Worm (Caenorhabditis elegans): ENCODE results near the gene F23D12.1.

Gene F23D12.1

DNA sequence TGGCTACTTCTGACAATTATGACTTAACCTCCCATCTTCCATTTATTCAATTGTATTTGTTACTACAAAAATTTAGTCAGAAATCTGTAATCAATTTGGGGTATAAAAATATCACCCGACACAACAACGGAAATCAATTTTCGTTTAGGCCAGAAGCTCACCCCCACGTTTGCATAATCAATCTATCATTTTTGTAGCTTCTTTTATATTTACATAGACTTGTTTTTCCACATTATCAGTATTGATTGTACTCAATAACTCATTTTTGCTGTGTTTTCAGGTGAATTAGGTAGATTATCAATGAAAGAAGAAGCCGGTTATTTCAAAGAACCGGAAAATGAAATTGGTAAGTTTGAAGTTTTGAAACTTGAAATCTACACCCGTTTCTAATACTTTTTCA, 45.8 kb upstream of the F23D12.1 start, which contains the start of gene M163.5:
TSS of gene M163.5 (plus strand) at position 301 of the 400 bp plus-strand sequence.
- no peak for TF ChIP-seq grh-1 (GFP tag; IDR thresholded peaks at IDR 0.05)
- no peak for TF ChIP-seq blmp-1 (tag; optimal IDR thresholded peaks at IDR 0.05)
- TF ChIP-seq hlh-4 (tag; optimal IDR thresholded peaks at IDR 0.05): no peak
- TF ChIP-seq ceh-88 (GFP tag; IDR thresholded peaks at IDR 0.05): no peak
- no peak for TF ChIP-seq Y116A8C.19 (tag; optimal IDR thresholded peaks at IDR 0.05; ENCODE audit: borderline replicate concordance)
- no peak for TF ChIP-seq hlh-17 (GFP tag; optimal IDR thresholded peaks at IDR 0.05; ENCODE audit: borderline replicate concordance)
- no peak for TF ChIP-seq vab-15 (tag; optimal IDR thresholded peaks at IDR 0.05)
- TF ChIP-seq rnt-1 (tag; optimal IDR thresholded peaks at IDR 0.05): no peak
- no peak for TF ChIP-seq snpc-4 (tag; optimal IDR thresholded peaks at IDR 0.05)
- no peak for TF ChIP-seq lin-13 (GFP tag; optimal IDR thresholded peaks at IDR 0.05)
- no peak for TF ChIP-seq sup-37 (GFP tag; optimal IDR thresholded peaks at IDR 0.05)
- TF ChIP-seq egl-13 (tag; optimal IDR thresholded peaks at IDR 0.05): no peak
- TF ChIP-seq dsc-1 (tag; optimal IDR thresholded peaks at IDR 0.05): no peak
- no peak for TF ChIP-seq nhr-85 (tag)
- no peak for TF ChIP-seq snu-23 (GFP tag; optimal IDR thresholded peaks at IDR 0.05)
- TF ChIP-seq nhr-12 (tag; optimal IDR thresholded peaks at IDR 0.05): no peak
- no peak for TF ChIP-seq nhr-90 (tag; optimal IDR thresholded peaks at IDR 0.05; ENCODE audit: poor library complexity)

DNA sequence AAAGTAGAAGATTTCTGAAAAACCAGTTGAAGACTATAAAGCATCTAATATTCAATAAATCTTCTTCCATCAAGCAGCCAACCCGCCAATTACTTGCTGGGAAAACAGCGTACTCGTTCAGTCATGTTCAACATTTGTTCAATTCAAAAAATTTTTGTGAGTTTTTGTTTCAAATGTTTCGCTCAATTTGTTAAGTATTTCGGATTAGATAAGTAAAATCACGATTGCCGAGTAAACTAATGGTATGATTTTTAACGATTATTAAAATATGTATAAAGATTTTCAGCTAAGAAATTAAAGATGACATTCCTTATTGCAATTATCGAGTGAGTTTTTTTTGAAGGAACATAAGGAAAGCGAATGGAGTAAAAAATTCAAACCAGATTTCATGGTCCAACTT, 42.7 kb upstream of the F23D12.1 start, which contains the start of gene M163.10:
TSS of gene M163.10 (plus strand) at position 301 of the 400 bp plus-strand sequence.
- no peak for TF ChIP-seq unc-30 (tag; optimal IDR thresholded peaks at IDR 0.05)
- TF ChIP-seq nhr-71 (tag; optimal IDR thresholded peaks at IDR 0.05): no peak

DNA sequence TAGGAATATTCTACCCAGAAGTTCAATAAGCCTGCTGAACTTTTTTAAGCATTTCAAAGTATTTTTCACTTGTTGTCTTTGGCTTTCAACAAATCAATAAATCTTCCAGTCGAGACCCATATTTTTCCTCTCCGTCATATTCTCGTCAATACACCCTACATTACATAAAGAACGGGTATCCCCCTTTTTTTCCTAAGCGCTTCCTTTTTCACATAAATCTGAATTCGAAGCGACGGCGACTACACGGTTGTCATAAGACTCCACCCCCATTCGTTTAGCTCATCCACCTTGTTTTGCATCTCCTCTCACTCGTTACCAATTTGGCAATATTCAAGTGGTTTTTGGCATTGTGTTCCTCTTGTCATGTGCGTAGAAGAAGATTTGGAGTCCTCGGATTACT, 41.3 kb upstream of the F23D12.1 start, which contains the start of gene M163.9:
TSS of gene M163.9 (plus strand) at position 301 of the 400 bp plus-strand sequence.
- TF ChIP-seq unc-62 (GFP tag; optimal IDR thresholded peaks at IDR 0.05): no peak
- no peak for TF ChIP-seq nhr-71 (tag; optimal IDR thresholded peaks at IDR 0.05)
- TF ChIP-seq nhr-84 (tag; optimal IDR thresholded peaks at IDR 0.05): no peak
- TF ChIP-seq pax-3 (tag; optimal IDR thresholded peaks at IDR 0.05): no peak
- TF ChIP-seq sptf-1 (tag; optimal IDR thresholded peaks at IDR 0.05): no peak
- TF ChIP-seq nhr-20 (tag; optimal IDR thresholded peaks at IDR 0.05): no peak
- no peak for TF ChIP-seq egl-13 (tag; optimal IDR thresholded peaks at IDR 0.05)

DNA sequence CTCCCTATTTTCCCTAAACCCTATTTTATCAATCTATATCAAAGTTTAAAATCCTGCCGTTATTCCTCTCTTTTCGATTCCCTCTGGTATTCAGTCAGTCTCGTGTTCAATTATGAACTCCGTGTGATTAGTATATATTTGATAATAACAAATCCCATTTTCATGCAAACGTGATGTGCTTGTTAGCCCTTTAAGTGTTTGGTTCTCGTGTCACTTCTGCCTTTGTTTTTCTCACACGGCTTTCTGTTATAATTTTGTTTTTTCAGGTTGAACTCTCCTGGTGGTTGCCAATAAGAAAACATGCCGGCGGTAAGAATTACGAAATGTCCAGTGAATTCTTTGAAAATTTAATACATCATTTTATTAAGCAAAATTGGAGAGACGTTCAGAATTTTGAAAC, 38.6 kb upstream of the F23D12.1 start, which contains the start of gene M163.21:
TSS of gene M163.21 (plus strand) at position 301 of the 400 bp plus-strand sequence.
- TF ChIP-seq sptf-1 (tag; optimal IDR thresholded peaks at IDR 0.05) (no peak), nhr-84 (tag; optimal IDR thresholded peaks at IDR 0.05) (no peak), fos-1 (tag; optimal IDR thresholded peaks at IDR 0.05) (no peak), jun-1 (tag; optimal IDR thresholded peaks at IDR 0.05) (no peak)

DNA sequence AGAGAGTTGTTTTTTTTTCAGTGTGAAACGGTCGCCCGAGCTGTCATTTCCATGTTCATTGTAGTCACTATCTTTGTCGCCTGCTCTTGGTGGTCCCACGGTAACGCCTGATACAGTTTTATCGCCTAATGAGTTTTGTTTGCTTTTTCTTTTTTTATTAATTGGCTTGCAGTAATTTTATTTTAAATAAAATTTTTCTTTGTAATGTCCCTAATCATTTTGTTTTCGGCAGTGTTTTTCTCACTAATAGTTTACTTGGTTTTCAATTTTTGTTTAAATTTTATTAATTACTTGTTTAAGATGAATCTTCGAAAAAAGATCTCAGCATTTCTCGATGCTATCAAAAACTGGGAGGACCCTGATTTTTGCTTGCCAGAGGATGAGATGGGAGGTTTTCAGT, 37.6 kb upstream of the F23D12.1 start, which contains the start of gene M163.22:
TSS of gene M163.22 (plus strand) at position 301 of the 400 bp plus-strand sequence.
- TF ChIP-seq efl-3 (GFP tag; optimal IDR thresholded peaks at IDR 0.05): no peak
- no peak for TF ChIP-seq efl-1 (optimal IDR thresholded peaks at IDR 0.05)
- TF ChIP-seq efl-1 (GFP tag; optimal IDR thresholded peaks at IDR 0.05 in 1 of 2): peak in 1 of 2 experiments; percentile 68

DNA sequence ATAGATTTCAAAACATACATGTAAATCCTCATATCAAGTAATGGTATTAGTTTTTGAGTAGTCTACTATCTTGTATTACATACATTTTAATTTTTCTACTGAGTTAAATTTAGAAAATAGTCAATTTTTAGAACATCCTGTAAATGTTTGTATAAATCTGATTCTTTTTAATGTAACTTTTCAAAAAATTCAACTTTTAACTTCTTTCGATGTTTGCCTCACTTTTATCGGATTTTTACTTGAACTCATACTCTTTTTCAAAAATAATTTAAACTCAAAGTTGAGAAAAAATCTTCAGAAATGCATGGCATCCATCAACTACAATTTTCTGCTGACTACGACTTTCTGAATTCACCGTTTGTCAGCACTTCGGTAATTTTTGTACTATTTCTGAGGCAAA, 36.6 kb upstream of the F23D12.1 start, which contains the start of gene M163.7:
TSS of gene M163.7 (plus strand) at position 301 of the 400 bp plus-strand sequence.
- TF ChIP-seq jun-1 (tag; optimal IDR thresholded peaks at IDR 0.05) (no peak), unc-30 (tag; optimal IDR thresholded peaks at IDR 0.05) (no peak), xbp-1 (tag; optimal IDR thresholded peaks at IDR 0.05) (no peak), egl-13 (tag; optimal IDR thresholded peaks at IDR 0.05) (no peak), snu-23 (GFP tag; optimal IDR thresholded peaks at IDR 0.05) (no peak), nhr-84 (tag; optimal IDR thresholded peaks at IDR 0.05) (no peak)

DNA sequence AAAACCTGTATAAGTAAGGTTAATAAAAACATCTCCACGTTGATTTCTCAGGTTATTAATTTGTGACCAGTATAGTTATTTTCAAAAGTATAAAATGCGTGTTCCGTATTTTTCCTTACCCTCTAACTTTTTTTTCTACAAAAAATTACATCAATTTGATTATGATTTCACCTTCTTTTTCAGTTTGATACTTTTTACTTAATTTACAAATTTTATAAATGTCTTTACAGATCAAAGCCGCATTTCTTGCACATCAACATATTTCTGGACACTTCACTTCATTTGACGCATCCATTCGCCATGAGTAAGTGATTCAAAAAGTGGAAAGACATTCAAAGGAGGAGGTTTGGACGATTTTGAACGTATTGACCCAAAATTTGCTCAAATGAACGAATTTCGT, 32.5 kb upstream of the F23D12.1 start, which contains the start of gene Y66C5A.2:
TSS of gene Y66C5A.2 (plus strand) at position 301 of the 400 bp plus-strand sequence.
- TF ChIP-seq nhr-237 (tag; optimal IDR thresholded peaks at IDR 0.05) (no peak), fkh-8 (tag; optimal IDR thresholded peaks at IDR 0.05) (no peak), vab-15 (tag; optimal IDR thresholded peaks at IDR 0.05) (no peak), egl-27 (tag; optimal IDR thresholded peaks at IDR 0.05) (no peak), nhr-20 (tag; optimal IDR thresholded peaks at IDR 0.05) (no peak), Y116A8C.19 (tag; optimal IDR thresholded peaks at IDR 0.05; ENCODE audit: borderline replicate concordance) (no peak), nhr-90 (tag; optimal IDR thresholded peaks at IDR 0.05; ENCODE audit: poor library complexity) (no peak)

Measured in whole organism, L1 larva.